Fruit fly (Drosophila melanogaster): Measurements from ENCODE around the gene CG31371.

The CG31371 gene

dm6 chr3R:30501174-30501573 lies 2.1 kb downstream of the CG31371 start (continued):
- TF ChIP-seq CG18599 (GFP tag; optimal IDR thresholded peaks at IDR 0.05) (peak; percentile 8), Rx (GFP tag; IDR thresholded peaks at IDR 0.05) (peak; percentile 45), crp (GFP tag; optimal IDR thresholded peaks at IDR 0.05) (no peak), zfh2 (GFP tag; optimal IDR thresholded peaks at IDR 0.05) (peak; percentile 21), CG5245 (GFP tag; optimal IDR thresholded peaks at IDR 0.05) (peak; percentile 6), CG15011 (GFP tag; optimal IDR thresholded peaks at IDR 0.05) (no peak), chn (GFP tag; optimal IDR thresholded peaks at IDR 0.05) (peak; percentile 18), sim (GFP tag; IDR thresholded peaks at IDR 0.05) (no peak), CG4820 (GFP tag; optimal IDR thresholded peaks at IDR 0.05) (peak; percentile 33), tgo (GFP tag; IDR thresholded peaks at IDR 0.05) (peak; percentile 36; the same call in 1 of the 3 replicates), CG12769 (tag; optimal IDR thresholded peaks at IDR 0.05) (peak; percentile 11), bsh (GFP tag; optimal IDR thresholded peaks at IDR 0.05) (peak in 1 of 2 experiments; percentile 49), sisA (GFP tag; IDR thresholded peaks at IDR 0.05) (peak; percentile 50), org-1 (GFP tag; optimal IDR thresholded peaks at IDR 0.05) (no peak), gro (GFP tag; optimal IDR thresholded peaks at IDR 0.05) (no peak), Ptx1 (GFP tag; IDR thresholded peaks at IDR 0.05) (peak; percentile 55; the same call in 1 of the 2 replicates), Meics (GFP tag; optimal IDR thresholded peaks at IDR 0.05) (peak; percentile 1), CG8281 (tag; optimal IDR thresholded peaks at IDR 0.05) (no peak), nmo (GFP tag; optimal IDR thresholded peaks at IDR 0.05) (peak; percentile 42), slbo (GFP tag; IDR thresholded peaks at IDR 0.05) (peak; percentile 44; the same call in 1 of the 2 replicates), CG1024 (GFP tag; IDR thresholded peaks at IDR 0.05) (0 out of 2 replicates have a peak, but pooled peaks have one; percentile 9), tio (GFP tag; optimal IDR thresholded peaks at IDR 0.05) (peak; percentile 39), gce (GFP tag; IDR thresholded peaks at IDR 0.05) (0 out of 3 replicates have a peak, but pooled peaks have one; percentile 6), zen (tag; optimal IDR thresholded peaks at IDR 0.05) (peak; percentile 77), jing (GFP tag; optimal IDR thresholded peaks at IDR 0.05) (peak; percentile 21), ci (GFP tag; IDR thresholded peaks at IDR 0.05) (0 out of 3 replicates have a peak, but pooled peaks have one; percentile 52), CG32772 (GFP tag; IDR thresholded peaks at IDR 0.05) (peak; percentile 58), bab2 (GFP tag; optimal IDR thresholded peaks at IDR 0.05) (peak; percentile 39), Dad (GFP tag; optimal IDR thresholded peaks at IDR 0.05) (peak; percentile 4), CG8290 (GFP tag; optimal IDR thresholded peaks at IDR 0.05) (no peak), CG8290 (tag; optimal IDR thresholded peaks at IDR 0.05) (no peak), Hmr (GFP tag; optimal IDR thresholded peaks at IDR 0.05) (peak; percentile 8), CG30020 (tag; optimal IDR thresholded peaks at IDR 0.05) (no peak), vfl (GFP tag; optimal IDR thresholded peaks at IDR 0.05) (no peak), Xrp1 (GFP tag; IDR thresholded peaks at IDR 0.05) (peak; percentile 74), CG7786 (GFP tag; optimal IDR thresholded peaks at IDR 0.05) (peak; percentile 26), dati (GFP tag; IDR thresholded peaks at IDR 0.05) (no peak), CG10209 (GFP tag; optimal IDR thresholded peaks at IDR 0.05) (peak; percentile 28), dmrt11E (tag; optimal IDR thresholded peaks at IDR 0.05) (peak; percentile 48), CG11696 (GFP tag; IDR thresholded peaks at IDR 0.05) (0 out of 2 replicates have a peak, but pooled peaks have one; percentile 26), lmd (GFP tag; IDR thresholded peaks at IDR 0.05) (peak; percentile 43; the same call in 1 of the 2 replicates), ara (GFP tag; IDR thresholded peaks at IDR 0.05) (peak; percentile 57), aop (GFP tag; IDR thresholded peaks at IDR 0.05) (no peak), CG6765 (GFP tag; optimal IDR thresholded peaks at IDR 0.05) (no peak), CG17328 (GFP tag; IDR thresholded peaks at IDR 0.05) (peak; percentile 58), E2f1 (GFP tag; IDR thresholded peaks at IDR 0.05) (0 out of 2 replicates have a peak, but pooled peaks have one; percentile 16), chm (GFP tag; IDR thresholded peaks at IDR 0.05) (peak; percentile 26; the same call in 1 of the 2 replicates), CG8944 (GFP tag; optimal IDR thresholded peaks at IDR 0.05) (peak; percentile 17), CG4424 (GFP tag; optimal IDR thresholded peaks at IDR 0.05) (peak; percentile 30), CG7271 (tag; optimal IDR thresholded peaks at IDR 0.05) (peak; percentile 31), CG12942 (GFP tag; optimal IDR thresholded peaks at IDR 0.05) (no peak), Xbp1 (GFP tag; optimal IDR thresholded peaks at IDR 0.05) (peak; percentile 39)

All from whole organism, embryonic.